Worm (Caenorhabditis elegans): ENCODE data around the gene nhr-158.

DNA sequence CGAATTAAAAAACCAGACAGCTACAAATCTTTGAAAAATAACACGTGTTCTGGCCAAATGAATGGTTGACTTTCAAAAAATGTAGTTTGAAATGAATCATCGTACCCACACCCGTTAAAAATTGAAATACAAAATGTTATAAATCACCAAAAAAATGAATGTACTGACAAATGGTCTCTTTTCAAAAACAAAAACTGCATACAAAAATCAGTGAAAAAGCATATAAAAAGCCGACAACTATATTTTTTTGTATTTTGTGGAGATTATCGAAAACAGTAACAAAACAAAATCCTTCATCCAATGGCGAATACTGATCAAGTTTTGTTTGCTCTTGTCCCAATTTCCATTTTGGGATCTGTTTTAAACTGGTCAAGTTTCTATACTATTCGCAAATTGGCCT lies 45.3 kb upstream of the nhr-158 start, which contains the start of gene srx-66:
- TF ChIP-seq T20F7.1 (GFP tag; optimal IDR thresholded peaks at IDR 0.05) (no peak), skn-1 (tag; optimal IDR thresholded peaks at IDR 0.05) (no peak), unc-62 (GFP tag; optimal IDR thresholded peaks at IDR 0.05 in 1 of 2) (no peak), unc-62 (tag; optimal IDR thresholded peaks at IDR 0.05) (no peak), ceh-82 (tag; optimal IDR thresholded peaks at IDR 0.05) (no peak), fkh-10 (GFP tag; optimal IDR thresholded peaks at IDR 0.05) (no peak), pha-4 (GFP tag; IDR thresholded peaks at IDR 0.05) (no peak), pha-4 (tag; optimal IDR thresholded peaks at IDR 0.05) (no peak)

Measured in whole organism, L4 larva.